Fruit fly (Drosophila melanogaster): Measurements from ENCODE around the gene CG14285.

CG14285 gene

DNA sequence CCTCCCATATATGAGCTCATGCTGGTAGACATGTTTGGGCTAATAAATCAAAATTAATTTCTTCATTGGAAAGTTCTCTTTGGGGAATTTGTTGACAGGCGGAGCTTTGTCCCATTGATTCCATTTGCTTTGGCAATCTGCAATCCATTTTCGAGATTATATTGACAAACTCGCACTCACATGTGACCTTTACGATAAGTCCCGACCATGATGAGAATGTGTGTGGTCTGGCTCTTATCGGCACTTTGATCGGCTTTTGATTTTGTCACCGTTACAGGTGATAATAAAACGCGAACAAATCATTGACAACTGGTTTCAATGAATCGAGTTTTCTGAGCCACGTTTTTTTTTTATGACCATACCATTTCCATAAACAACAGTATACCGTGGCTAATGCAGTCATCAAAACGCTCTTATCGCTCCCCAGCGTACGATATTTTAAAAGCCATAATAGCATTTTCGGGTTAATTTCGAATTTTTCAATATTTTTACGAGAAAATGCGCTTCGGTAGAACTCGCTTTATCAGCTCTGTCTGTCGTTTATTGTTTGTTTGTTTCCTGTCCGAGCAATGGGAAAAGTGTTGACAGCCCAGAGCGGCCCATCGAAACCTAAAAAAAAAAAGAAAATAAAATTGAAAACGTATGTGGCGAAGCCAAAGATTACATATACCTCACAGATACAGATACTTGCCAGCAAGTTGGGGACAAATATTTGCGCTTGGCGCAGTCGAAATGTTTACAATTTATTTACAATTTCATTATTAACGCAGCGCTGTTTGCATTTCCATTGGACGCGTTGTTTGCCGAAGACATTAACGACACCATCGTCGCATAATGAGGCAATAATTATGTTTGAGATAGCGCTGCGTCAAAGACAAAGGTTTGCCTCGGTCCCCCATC, 27.3 kb upstream of the CG14285 start (continued):
- TF ChIP-seq CG12104 (GFP tag; optimal IDR thresholded peaks at IDR 0.05): peak; percentile 39
- peak; percentile 76 for TF ChIP-seq Mes4 (GFP tag; optimal IDR thresholded peaks at IDR 0.05)
- peak; percentile 77 for TF ChIP-seq sim (GFP tag; IDR thresholded peaks at IDR 0.05)
- peak; percentile 80 for TF ChIP-seq CG3838 (GFP tag; optimal IDR thresholded peaks at IDR 0.05)
- TF ChIP-seq Mrtf (GFP tag; IDR thresholded peaks at IDR 0.05): no peak
- TF ChIP-seq Ada2b (GFP tag; IDR thresholded peaks at IDR 0.05): no peak
- TF ChIP-seq ac (GFP tag; optimal IDR thresholded peaks at IDR 0.05): peak; percentile 96
- no peak for TF ChIP-seq unc-4 (GFP tag; IDR thresholded peaks at IDR 0.05; ENCODE audit: partially characterized antibody)
- no peak for TF ChIP-seq zfh2 (GFP tag; optimal IDR thresholded peaks at IDR 0.05)
- TF ChIP-seq kah (GFP tag; optimal IDR thresholded peaks at IDR 0.05): peak; percentile 50
- TF ChIP-seq CG2199 (GFP tag; IDR thresholded peaks at IDR 0.05): peak; percentile 84; the same call in 2 of the 3 replicates
- no peak for TF ChIP-seq gro (GFP tag; optimal IDR thresholded peaks at IDR 0.05)
- peak; percentile 87 for TF ChIP-seq CG11398 (GFP tag; optimal IDR thresholded peaks at IDR 0.05)
- TF ChIP-seq CG15073 (GFP tag; optimal IDR thresholded peaks at IDR 0.05): peak; percentile 20
- no peak for TF ChIP-seq CG10147 (GFP tag; optimal IDR thresholded peaks at IDR 0.05)
- no peak; the same call in 1 of the 2 replicates for TF ChIP-seq CG11247 (GFP tag; IDR thresholded peaks at IDR 0.05)
- no peak for TF ChIP-seq sisA (GFP tag; IDR thresholded peaks at IDR 0.05)
- peak; percentile 90 for TF ChIP-seq sqz (GFP tag; optimal IDR thresholded peaks at IDR 0.05)
- TF ChIP-seq zfh1 (GFP tag; IDR thresholded peaks at IDR 0.05): peak; percentile 64
- peak; percentile 56; the same call in 1 of the 4 replicates for TF ChIP-seq chinmo (GFP tag; IDR thresholded peaks at IDR 0.05; ENCODE audit: partially characterized antibody)
- TF ChIP-seq Side (GFP tag; optimal IDR thresholded peaks at IDR 0.05): peak; percentile 66
- no peak for TF ChIP-seq amos (GFP tag; IDR thresholded peaks at IDR 0.05; ENCODE audit: partially characterized antibody)
- TF ChIP-seq CG2202 (tag; optimal IDR thresholded peaks at IDR 0.05): peak; percentile 99
- TF ChIP-seq cg (GFP tag; optimal IDR thresholded peaks at IDR 0.05): no peak
- TF ChIP-seq CG10979 (tag; optimal IDR thresholded peaks at IDR 0.05): peak; percentile 40
- TF ChIP-seq Ets65A (GFP tag): no peak
- TF ChIP-seq E2f2 (GFP tag; IDR thresholded peaks at IDR 0.05): peak; percentile 61; the same call in 1 of the 2 replicates
- no peak for TF ChIP-seq CG6175 (GFP tag; IDR thresholded peaks at IDR 0.05)
- TF ChIP-seq run (tag; optimal IDR thresholded peaks at IDR 0.05): peak; percentile 64
- TF ChIP-seq CG10431 (GFP tag; optimal IDR thresholded peaks at IDR 0.05): peak; percentile 93
- peak; percentile 39 for TF ChIP-seq CG2712 (tag; optimal IDR thresholded peaks at IDR 0.05)
- peak; percentile 80 for TF ChIP-seq Sox100B (GFP tag; optimal IDR thresholded peaks at IDR 0.05)
- TF ChIP-seq da (GFP tag; optimal IDR thresholded peaks at IDR 0.05): peak; percentile 45
- TF ChIP-seq Oli (tag; optimal IDR thresholded peaks at IDR 0.05): peak; percentile 56
- peak; percentile 10 for TF ChIP-seq CG1647 (GFP tag; optimal IDR thresholded peaks at IDR 0.05)
- TF ChIP-seq ap (GFP tag; IDR thresholded peaks at IDR 0.05): peak; percentile 55
- TF ChIP-seq knrl (GFP tag; IDR thresholded peaks at IDR 0.05; ENCODE audit: partially characterized antibody): no peak
- TF ChIP-seq seq (GFP tag; IDR thresholded peaks at IDR 0.05): peak; percentile 61; the same call in 1 of the 2 replicates
- TF ChIP-seq CG4707 (GFP tag; optimal IDR thresholded peaks at IDR 0.05): peak; percentile 94
- peak; percentile 94 for TF ChIP-seq Awh (GFP tag; IDR thresholded peaks at IDR 0.05)
- TF ChIP-seq ro (GFP tag; IDR thresholded peaks at IDR 0.05): no peak
- TF ChIP-seq CG6813 (GFP tag; optimal IDR thresholded peaks at IDR 0.05): peak; percentile 79
- TF ChIP-seq insv (GFP tag; optimal IDR thresholded peaks at IDR 0.05): peak; percentile 14 to 64
- TF ChIP-seq Dp (GFP tag; optimal IDR thresholded peaks at IDR 0.05): no peak
- TF ChIP-seq CHES-1-like (GFP tag; optimal IDR thresholded peaks at IDR 0.05): peak; percentile 72
- peak; percentile 2 for TF ChIP-seq scrt (GFP tag; optimal IDR thresholded peaks at IDR 0.05)
- peak; percentile 71 for TF ChIP-seq CG12071 (GFP tag; optimal IDR thresholded peaks at IDR 0.05)
- peak; percentile 68 for TF ChIP-seq CG5180 (GFP tag; optimal IDR thresholded peaks at IDR 0.05)

All from whole organism, embryonic.